Fruit fly (Drosophila melanogaster) Kc167 (cell line): ENCODE results near the gene CG14341.
A peak's percentile ranks its signal among the peaks of the same experiment; 100 is the strongest.

Experiments
- Myc ChIP-seq: fragments of >200 bp; optimal IDR thresholded peaks from 2 replicates; lab custom pipeline; 2017; ENCODE audit warnings: missing external identifiers
- Sin3A ChIP-seq: fragments of >200 bp; optimal IDR thresholded peaks from 2 replicates; lab custom pipeline; 2018; ENCODE audit warnings: missing external identifiers
- h ChIP-seq: fragments of >200 bp; optimal IDR thresholded peaks from 3 replicates; lab custom pipeline; 2018; ENCODE audit warnings: missing external identifiers
- insv ChIP-seq: fragments of >200 bp; optimal IDR thresholded peaks from 3 replicates; lab custom pipeline; 2018; ENCODE audit warnings: missing external identifiers
- psq ChIP-seq: fragments of >200 bp; optimal IDR thresholded peaks from 2 replicates; lab custom pipeline; 2017; ENCODE audit warnings: missing external identifiers

dm6 chr2L:1116661-1117322, 49.5 kb upstream of the CG14341 start:
- TF ChIP-seq Myc (lab: Kevin White, UChicago): no peak
- TF ChIP-seq h (lab: Kevin White, UChicago): peak; percentile 3
- TF ChIP-seq psq (lab: Kevin White, UChicago): no peak
- TF ChIP-seq Sin3A (lab: Kevin White, UChicago): no peak
- TF ChIP-seq insv (lab: Kevin White, UChicago): no peak
